Worm (Caenorhabditis elegans) whole organism, L4 larva: ENCODE measurements around the gene R02F2.9.

Experiments used
- F49E8.2 ChIP-seq: sonication (generic microtip); optimal IDR thresholded peaks from 2 replicates; lab custom pipeline; 2016; ENCODE audit warnings: missing compliant biosample characterization, mild to moderate bottlenecking, missing genetic modification characterization, borderline replicate concordance
- ZK546.5 ChIP-seq, 2 experiments: sonication (generic microtip); optimal IDR thresholded peaks; 2 replicates each; lab custom pipeline; 2017; ENCODE audit warnings: missing biosample characterization in 2 of 2, missing genetic modification characterization in 2 of 2
- ama-1 ChIP-seq: fragments of 150-350 bp; optimal IDR thresholded peaks from 2 replicates; lab custom pipeline; 2014; ENCODE audit warnings: inconsistent platforms, mixed read lengths
- ceh-20 ChIP-seq: fragments of 200-800 bp; sonication (Bioruptor generic); IDR thresholded peaks from 2 replicates; pipeline ENCODE4 v1.3.6; 2022; ENCODE audit warnings: missing genetic modification reagents, missing genetic modification characterization, missing compliant biosample characterization
- dmd-6 ChIP-seq: fragments of 200-800 bp; sonication (Bioruptor generic); IDR thresholded peaks from 2 replicates; pipeline ENCODE4 v1.3.6; 2022; ENCODE audit warnings: missing genetic modification reagents, missing genetic modification characterization, missing compliant biosample characterization
- fkh-10 ChIP-seq: fragments of 150-350 bp; optimal IDR thresholded peaks from 2 replicates; lab custom pipeline; 2014; ENCODE audit warnings: missing biosample characterization, missing genetic modification reagents, missing genetic modification characterization
- lin-15B ChIP-seq: fragments of 150-350 bp; sonication (generic microtip); optimal IDR thresholded peaks from 3 replicates; lab custom pipeline; 2014; ENCODE audit warnings: missing biosample characterization, missing genetic modification characterization
- lin-39 ChIP-seq: fragments of 150-350 bp; optimal IDR thresholded peaks from 2 replicates; lab custom pipeline; 2014; ENCODE audit warnings: missing biosample characterization, missing genetic modification reagents, missing genetic modification characterization
- nhr-76 ChIP-seq: fragments of 150-350 bp; optimal IDR thresholded peaks from 2 replicates; lab custom pipeline; 2014; ENCODE audit warnings: missing biosample characterization, missing genetic modification characterization
- spr-1 ChIP-seq: sonication (generic microtip); optimal IDR thresholded peaks from 2 replicates; lab custom pipeline; 2016; ENCODE audit warnings: mild to moderate bottlenecking, missing genetic modification characterization, missing compliant biosample characterization
- zag-1 ChIP-seq: fragments of 150-350 bp; optimal IDR thresholded peaks from 2 replicates; lab custom pipeline; 2014; ENCODE audit warnings: missing biosample characterization, missing genetic modification characterization
- ztf-11 ChIP-seq: fragments of 150-350 bp; optimal IDR thresholded peaks from 2 replicates; lab custom pipeline; 2014; ENCODE audit warnings: missing biosample characterization, missing genetic modification characterization

ce11 chrIII:5495168-5495567 is 3.8 kb upstream of the R02F2.9 start, which contains the start of gene R02F2.8:
- TF ChIP-seq ama-1 (lab: Kevin White, UChicago) (no peak), F49E8.2 (tag; lab: Kevin White, UChicago) (no peak), lin-15B (tag; lab: Kevin White, UChicago) (no peak), ZK546.5 (tag; optimal IDR thresholded peaks at IDR 0.05; lab: Kevin White, UChicago) (no peak), zag-1 (tag; lab: Kevin White, UChicago) (no peak), ztf-11 (tag; lab: Kevin White, UChicago) (no peak), ceh-20 (GFP tag; lab: Robert Waterston, UW) (no peak), fkh-10 (GFP tag; lab: Kevin White, UChicago) (no peak), lin-39 (tag; lab: Kevin White, UChicago) (no peak), spr-1 (tag; lab: Kevin White, UChicago) (no peak), dmd-6 (GFP tag; lab: Robert Waterston, UW) (no peak), nhr-76 (tag; lab: Kevin White, UChicago) (no peak)
